Worm (Caenorhabditis elegans) whole organism, mixed stage, embryonic: ENCODE results near the gene urm-1.

Experiments used
- elt-1 ChIP-seq: sonication (generic microtip); optimal IDR thresholded peaks from 2 replicates; lab custom pipeline; 2017; ENCODE audit warnings: missing genetic modification characterization, mild to moderate bottlenecking, missing compliant biosample characterization, antibody characterized with exemption, moderate library complexity, borderline replicate concordance; ENCODE audit not compliant: insufficient read depth
- mls-2 ChIP-seq: sonication (generic microtip); optimal IDR thresholded peaks from 2 replicates; lab custom pipeline; 2016; ENCODE audit warnings: mild to moderate bottlenecking, missing genetic modification characterization, moderate library complexity, missing compliant biosample characterization
- nhr-76 ChIP-seq: sonication (generic microtip); optimal IDR thresholded peaks from 2 replicates; lab custom pipeline; 2017; ENCODE audit warnings: missing biosample characterization, missing genetic modification characterization
- pha-4 ChIP-seq: fragments of 150-350 bp; optimal IDR thresholded peaks from 2 replicates; lab custom pipeline; 2018; ENCODE audit warnings: missing biosample characterization, missing genetic modification reagents, missing genetic modification characterization
- snpc-4 ChIP-seq: fragments of 150-350 bp; optimal IDR thresholded peaks from 2 replicates; lab custom pipeline; 2014; ENCODE audit warnings: missing biosample characterization, missing genetic modification characterization
- unc-39 ChIP-seq: fragments of 150-350 bp; optimal IDR thresholded peaks from 2 replicates; lab custom pipeline; 2014; ENCODE audit warnings: missing biosample characterization, missing genetic modification characterization
- ztf-11 ChIP-seq: fragments of 150-350 bp; optimal IDR thresholded peaks from 2 replicates; lab custom pipeline; 2014; ENCODE audit warnings: missing biosample characterization, missing genetic modification characterization

- TF ChIP-seq elt-1 (tag; lab: Kevin White, UChicago) (no peak), snpc-4 (tag; lab: Kevin White, UChicago) (no peak), ztf-11 (tag; lab: Kevin White, UChicago) (no peak), nhr-76 (tag; lab: Kevin White, UChicago) (no peak), pha-4 (no peak), unc-39 (tag; lab: Kevin White, UChicago) (no peak), mls-2 (no peak)
Measured at ce11 chrIII:10533310-10533709, 28.0 kb downstream of the urm-1 start.
